Fruit fly (Drosophila melanogaster): ENCODE measurements around the gene CG46383.
A peak's percentile ranks its signal among the peaks of the same experiment; 100 is the strongest.

Gene CG46383

DNA sequence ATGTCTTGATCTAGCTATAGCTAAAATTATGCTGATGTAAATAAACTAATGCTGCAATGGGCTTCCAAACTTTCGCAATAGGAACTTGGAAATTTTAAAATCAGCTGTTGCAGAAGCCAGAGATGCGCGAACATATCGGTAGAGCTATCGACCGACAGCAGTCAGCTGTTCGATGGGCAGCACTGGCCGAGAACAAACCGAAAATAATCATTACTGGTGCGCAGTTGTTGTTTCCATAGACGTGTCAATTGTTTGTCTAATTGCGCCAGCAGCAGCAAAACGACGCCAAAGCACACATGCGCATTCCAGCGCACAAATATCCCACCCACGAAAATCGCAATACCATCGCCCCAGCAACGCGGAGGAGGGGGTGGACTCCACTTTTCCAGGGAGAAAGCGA lies 15.8 kb downstream of the CG46383 start, which contains the start of gene Sap47 (continued):
- TF ChIP-seq ham (GFP tag; IDR thresholded peaks at IDR 0.05) (no peak), vnd (GFP tag; IDR thresholded peaks at IDR 0.05; ENCODE audit: partially characterized antibody) (peak; percentile 75), Ets65A (GFP tag) (no peak), tll (GFP tag; optimal IDR thresholded peaks at IDR 0.05) (no peak), trem (tag; optimal IDR thresholded peaks at IDR 0.05) (peak; percentile 20), CG12219 (GFP tag; optimal IDR thresholded peaks at IDR 0.05) (no peak), CG15601 (tag; optimal IDR thresholded peaks at IDR 0.05) (no peak), dan (GFP tag; IDR thresholded peaks at IDR 0.05) (no peak), tx (GFP tag; optimal IDR thresholded peaks at IDR 0.05) (no peak), CG7271 (tag; optimal IDR thresholded peaks at IDR 0.05) (no peak), schlank (tag; optimal IDR thresholded peaks at IDR 0.05) (no peak), gcm2 (GFP tag; optimal IDR thresholded peaks at IDR 0.05) (no peak), CG6765 (GFP tag; optimal IDR thresholded peaks at IDR 0.05) (no peak), CG5180 (GFP tag; optimal IDR thresholded peaks at IDR 0.05) (no peak), Antp (GFP tag; optimal IDR thresholded peaks at IDR 0.05) (no peak), sima (GFP tag; optimal IDR thresholded peaks at IDR 0.05) (no peak), H15 (GFP tag; IDR thresholded peaks at IDR 0.05) (no peak), CG7786 (GFP tag; optimal IDR thresholded peaks at IDR 0.05) (no peak), CG18764 (GFP tag; optimal IDR thresholded peaks at IDR 0.05) (no peak), Nf-YB (GFP tag; optimal IDR thresholded peaks at IDR 0.05) (no peak), Spps (tag; optimal IDR thresholded peaks at IDR 0.05) (no peak), CG30431 (GFP tag; optimal IDR thresholded peaks at IDR 0.05) (no peak), CG13123 (GFP tag; optimal IDR thresholded peaks at IDR 0.05) (no peak), grn (GFP tag; optimal IDR thresholded peaks at IDR 0.05) (no peak), toy (GFP tag; IDR thresholded peaks at IDR 0.05) (no peak), CG1529 (GFP tag; optimal IDR thresholded peaks at IDR 0.05) (no peak), CG5245 (GFP tag; optimal IDR thresholded peaks at IDR 0.05) (no peak), slou (GFP tag; optimal IDR thresholded peaks at IDR 0.05) (no peak), HmgZ (tag; optimal IDR thresholded peaks at IDR 0.05) (peak; percentile 58), Tbp (GFP tag; optimal IDR thresholded peaks at IDR 0.05) (no peak), CG12155 (GFP tag; optimal IDR thresholded peaks at IDR 0.05) (no peak), CG13894 (tag; optimal IDR thresholded peaks at IDR 0.05) (peak; percentile 23), Hmx (GFP tag; optimal IDR thresholded peaks at IDR 0.05) (no peak), Fer1 (GFP tag; optimal IDR thresholded peaks at IDR 0.05) (no peak), kay (GFP tag; optimal IDR thresholded peaks at IDR 0.05) (no peak), Camta (GFP tag; optimal IDR thresholded peaks at IDR 0.05) (no peak), HmgD (GFP tag; optimal IDR thresholded peaks at IDR 0.05) (peak; percentile 13), Taf1 (GFP tag; IDR thresholded peaks at IDR 0.05) (no peak), TFAM (GFP tag; optimal IDR thresholded peaks at IDR 0.05) (no peak), CG17361 (GFP tag; IDR thresholded peaks at IDR 0.05) (no peak), CG13296 (GFP tag; optimal IDR thresholded peaks at IDR 0.05) (no peak), CG4854 (GFP tag; optimal IDR thresholded peaks at IDR 0.05) (no peak), chn (GFP tag; optimal IDR thresholded peaks at IDR 0.05) (no peak), CG4282 (GFP tag; optimal IDR thresholded peaks at IDR 0.05) (no peak), CG2120 (GFP tag; optimal IDR thresholded peaks at IDR 0.05) (no peak), HLH3B (GFP tag; IDR thresholded peaks at IDR 0.05) (no peak), sqz (GFP tag; optimal IDR thresholded peaks at IDR 0.05) (no peak), en (GFP tag; optimal IDR thresholded peaks at IDR 0.05) (no peak), CG11723 (GFP tag; optimal IDR thresholded peaks at IDR 0.05) (no peak), CG10654 (GFP tag; optimal IDR thresholded peaks at IDR 0.05) (no peak), Fer3 (tag; optimal IDR thresholded peaks at IDR 0.05) (no peak), ttk (GFP tag; IDR thresholded peaks at IDR 0.05) (no peak), B-H2 (GFP tag; optimal IDR thresholded peaks at IDR 0.05) (peak; percentile 41)

Measured in whole organism, embryonic.